Worm (Caenorhabditis elegans) whole organism, late embryonic: ENCODE data around the gene str-4.

Experiments used
- T23F11.4 ChIP-seq: fragments of 200-800 bp; sonication (Bioruptor generic); optimal IDR thresholded peaks from 2 replicates; lab custom pipeline; 2018; ENCODE audit warnings: mild to moderate bottlenecking, missing genetic modification characterization, missing compliant biosample characterization
- ceh-19 ChIP-seq: fragments of 200-800 bp; sonication (Bioruptor generic); optimal IDR thresholded peaks from 2 replicates; lab custom pipeline; 2018; ENCODE audit warnings: mild to moderate bottlenecking, missing genetic modification characterization, missing compliant biosample characterization
- ceh-22 ChIP-seq: sonication (generic microtip); optimal IDR thresholded peaks from 2 replicates; lab custom pipeline; 2017; ENCODE audit warnings: missing biosample characterization, missing genetic modification characterization
- ceh-30 ChIP-seq: fragments of 150-350 bp; optimal IDR thresholded peaks from 2 replicates; lab custom pipeline; 2014; ENCODE audit warnings: missing biosample characterization, missing genetic modification characterization
- elt-4 ChIP-seq: sonication (generic microtip); optimal IDR thresholded peaks from 2 replicates; lab custom pipeline; 2016; ENCODE audit warnings: missing genetic modification characterization, missing compliant biosample characterization
- gmeb-2 ChIP-seq: sonication (generic microtip); optimal IDR thresholded peaks from 2 replicates; lab custom pipeline; 2016; ENCODE audit warnings: missing genetic modification characterization, inconsistent platforms, missing compliant biosample characterization
- madf-2 ChIP-seq: sonication (generic microtip); optimal IDR thresholded peaks from 2 replicates; lab custom pipeline; 2017; ENCODE audit warnings: missing genetic modification characterization, missing compliant biosample characterization
- odd-2 ChIP-seq: sonication (generic microtip); optimal IDR thresholded peaks from 2 replicates; lab custom pipeline; 2017; ENCODE audit warnings: antibody characterized with exemption, mild to moderate bottlenecking, missing genetic modification characterization, missing compliant biosample characterization
- pat-9 ChIP-seq: fragments of 200-800 bp; sonication (Bioruptor generic); optimal IDR thresholded peaks from 2 replicates; lab custom pipeline; 2018; ENCODE audit warnings: mild to moderate bottlenecking, missing genetic modification characterization, moderate library complexity, missing compliant biosample characterization
- pha-4 ChIP-seq: fragments of 150-350 bp; optimal IDR thresholded peaks from 2 replicates; lab custom pipeline; 2018; ENCODE audit warnings: missing biosample characterization, missing genetic modification reagents, missing genetic modification characterization
- sox-2 ChIP-seq: fragments of 200-800 bp; sonication (Bioruptor generic); IDR thresholded peaks from 2 replicates; pipeline ENCODE4 v1.3.6; 2022; ENCODE audit warnings: missing genetic modification reagents, missing genetic modification characterization, missing compliant biosample characterization
- unc-42 ChIP-seq: sonication (generic microtip); optimal IDR thresholded peaks from 2 replicates; lab custom pipeline; 2016; ENCODE audit warnings: missing genotype, missing genetic modification characterization, missing compliant biosample characterization
- unc-55 ChIP-seq: sonication (generic microtip); optimal IDR thresholded peaks from 2 replicates; lab custom pipeline; 2017; ENCODE audit warnings: missing biosample characterization, missing genetic modification reagents, missing genetic modification characterization

str-4 gene

DNA sequence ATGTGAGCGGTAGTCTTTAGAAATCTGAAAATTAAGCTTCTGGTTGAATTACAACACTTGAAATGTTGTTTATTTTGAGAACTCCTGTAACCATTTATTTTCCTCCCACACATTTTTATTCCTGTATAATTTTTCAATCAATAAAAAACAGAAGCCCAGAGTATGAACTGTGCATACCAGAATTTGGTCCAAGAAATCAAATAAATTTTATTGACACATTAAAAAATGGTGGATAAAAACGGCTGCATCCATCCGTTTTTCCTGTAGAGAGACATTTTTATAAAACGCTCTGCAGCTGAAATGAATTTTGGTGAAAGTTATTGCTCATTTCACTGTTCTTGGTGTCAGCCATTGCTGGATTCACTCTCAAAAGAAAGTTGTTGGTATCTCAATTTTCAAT lies 42.3 kb downstream of the str-4 start, which contains the start of gene C26E1.1:
Gene C26E1.1 (plus strand): TSS at position 301 of the 400 bp plus-strand sequence.
- TF ChIP-seq T23F11.4 (GFP tag; lab: Kevin White, UChicago) = no peak
- no peak for TF ChIP-seq madf-2 (tag; lab: Kevin White, UChicago)

DNA sequence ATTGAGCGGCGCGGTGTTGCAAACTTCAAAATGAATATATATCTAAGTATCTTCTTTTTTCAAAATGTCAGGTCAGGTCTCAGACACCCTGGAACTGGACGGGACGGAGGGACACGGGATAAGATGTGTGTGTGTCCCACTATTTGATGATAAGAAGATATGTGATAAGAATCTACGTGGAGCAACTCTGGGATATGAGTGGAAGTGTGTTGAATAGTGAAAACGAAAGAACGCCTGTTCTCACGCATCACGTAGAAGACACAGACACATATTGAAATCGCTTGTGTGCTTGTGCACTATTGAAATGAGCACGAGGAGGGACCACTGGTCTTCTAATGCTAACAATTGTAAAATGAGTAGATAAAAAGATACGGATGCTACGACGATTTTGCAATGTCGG lies 43.7 kb downstream of the str-4 start, which contains the start of gene uig-1:
Gene uig-1 (minus strand): TSS at position 120 of the 400 bp plus-strand sequence.
- no peak for TF ChIP-seq unc-55 (GFP tag; lab: Kevin White, UChicago)
- TF ChIP-seq pat-9 (tag; lab: Kevin White, UChicago) = no peak
- TF ChIP-seq elt-4 (tag; lab: Kevin White, UChicago) = no peak
- TF ChIP-seq ceh-22 (tag; lab: Kevin White, UChicago) = no peak
- TF ChIP-seq pha-4 = no peak
- TF ChIP-seq sox-2 (GFP tag; lab: Robert Waterston, UW) = no peak
- TF ChIP-seq, all 69 proteins: peak for 0

DNA sequence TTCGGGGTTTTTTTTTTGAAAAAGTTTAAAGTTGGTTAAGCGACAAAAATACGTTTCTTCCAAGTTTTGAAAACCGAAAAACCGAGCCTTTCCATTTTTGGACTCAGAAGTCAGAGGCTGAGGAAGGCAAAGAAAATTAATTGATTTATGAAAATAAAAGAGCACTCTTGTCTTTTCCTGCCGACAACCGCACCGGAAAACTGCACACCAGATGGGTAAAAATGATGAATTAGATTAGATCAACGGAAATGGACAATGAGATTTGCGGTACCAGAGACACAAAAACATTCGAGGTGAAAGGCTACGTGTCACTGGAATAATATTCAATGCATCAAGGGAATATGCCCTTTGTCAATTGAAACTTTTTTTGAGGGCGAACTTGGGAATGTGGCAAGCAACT lies 45.0 kb downstream of the str-4 start:
- TF ChIP-seq odd-2 (no peak), unc-42 (tag; lab: Kevin White, UChicago) (peak; percentile 73)

DNA sequence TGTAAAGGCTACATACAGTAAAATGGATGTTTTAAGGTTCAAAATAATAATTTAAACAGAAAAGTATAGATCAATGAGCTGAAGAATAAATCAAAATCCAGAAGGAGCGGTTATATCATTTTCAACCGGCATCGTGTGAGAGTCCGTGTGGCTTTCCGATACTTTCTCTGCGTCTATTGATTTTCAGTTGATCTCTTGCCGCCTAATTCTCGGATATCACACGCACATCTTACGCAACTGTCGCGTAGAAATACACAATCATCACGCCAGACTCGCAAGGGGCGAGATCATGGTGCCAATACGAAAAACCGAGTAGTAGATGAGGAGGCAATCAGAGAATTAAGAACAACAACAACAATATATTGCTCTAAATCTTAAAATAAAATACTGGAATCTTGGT lies 50.7 kb downstream of the str-4 start:
- TF ChIP-seq gmeb-2 (no peak), ceh-30 (no peak), unc-55 (GFP tag; lab: Kevin White, UChicago) (peak; percentile 6), ceh-19 (GFP tag; lab: Kevin White, UChicago) (no peak)
